Fruit fly (Drosophila melanogaster) whole organism, prepupa: ENCODE measurements around the gene lectin-24Db.

Source experiments
- CG10669 ChIP-seq: fragments of 200-800 bp; sonication (Bioruptor generic); optimal IDR thresholded peaks from 3 replicates; lab custom pipeline; 2018; ENCODE audit warnings: missing biosample characterization, mild to moderate bottlenecking, missing genetic modification characterization, moderate library complexity
- CG11902 ChIP-seq: fragments of 200-800 bp; sonication (Bioruptor generic); optimal IDR thresholded peaks from 3 replicates; lab custom pipeline; 2016; ENCODE audit warnings: missing biosample characterization, missing genetic modification characterization
- CG3919 ChIP-seq: fragments of 200-800 bp; sonication (Bioruptor generic); optimal IDR thresholded peaks from 3 replicates; lab custom pipeline; 2016; ENCODE audit warnings: missing biosample characterization, missing genetic modification characterization
- CG6808 ChIP-seq: fragments of 200-800 bp; sonication (Bioruptor generic); optimal IDR thresholded peaks from 3 replicates; lab custom pipeline; 2017; ENCODE audit warnings: missing biosample characterization, missing genetic modification characterization, mild to moderate bottlenecking, moderate library complexity, missing genetic modification reagents
- CG8632 ChIP-seq: fragments of 200-800 bp; sonication (Bioruptor generic); optimal IDR thresholded peaks from 3 replicates; lab custom pipeline; 2016; ENCODE audit warnings: missing biosample characterization, missing genetic modification characterization
- Hr4 ChIP-seq: fragments of 200-800 bp; sonication (Bioruptor generic); optimal IDR thresholded peaks from 3 replicates; lab custom pipeline; 2016; ENCODE audit warnings: missing biosample characterization, missing genetic modification characterization
- Met ChIP-seq: fragments of 200-800 bp; sonication (Bioruptor generic); optimal IDR thresholded peaks from 3 replicates; lab custom pipeline; 2016; ENCODE audit warnings: missing biosample characterization, missing genetic modification characterization
- OdsH ChIP-seq: fragments of 200-800 bp; sonication (Bioruptor generic); optimal IDR thresholded peaks from 3 replicates; lab custom pipeline; 2016; ENCODE audit warnings: missing biosample characterization, missing genetic modification characterization
- Sox102F ChIP-seq: fragments of 200-800 bp; sonication (Bioruptor generic); optimal IDR thresholded peaks from 2 replicates; lab custom pipeline; 2016; ENCODE audit warnings: missing biosample characterization, mild to moderate bottlenecking, missing genetic modification characterization
- fd59A ChIP-seq: fragments of 200-800 bp; sonication (Bioruptor generic); optimal IDR thresholded peaks from 2 replicates; lab custom pipeline; 2017; ENCODE audit warnings: missing biosample characterization, mild to moderate bottlenecking, missing genetic modification characterization, missing genetic modification reagents
- lz ChIP-seq: fragments of 200-800 bp; sonication (Bioruptor generic); optimal IDR thresholded peaks from 3 replicates; lab custom pipeline; 2016; ENCODE audit warnings: missing biosample characterization, missing genetic modification characterization
- svp ChIP-seq: fragments of 200-800 bp; sonication (Bioruptor generic); peaks from one replicate; lab custom pipeline; 2016; ENCODE audit warnings: missing biosample characterization, missing genetic modification characterization
- topi ChIP-seq: fragments of 200-800 bp; sonication (Bioruptor generic); optimal IDR thresholded peaks from 3 replicates; lab custom pipeline; 2016; ENCODE audit warnings: missing biosample characterization, missing genetic modification characterization

DNA sequence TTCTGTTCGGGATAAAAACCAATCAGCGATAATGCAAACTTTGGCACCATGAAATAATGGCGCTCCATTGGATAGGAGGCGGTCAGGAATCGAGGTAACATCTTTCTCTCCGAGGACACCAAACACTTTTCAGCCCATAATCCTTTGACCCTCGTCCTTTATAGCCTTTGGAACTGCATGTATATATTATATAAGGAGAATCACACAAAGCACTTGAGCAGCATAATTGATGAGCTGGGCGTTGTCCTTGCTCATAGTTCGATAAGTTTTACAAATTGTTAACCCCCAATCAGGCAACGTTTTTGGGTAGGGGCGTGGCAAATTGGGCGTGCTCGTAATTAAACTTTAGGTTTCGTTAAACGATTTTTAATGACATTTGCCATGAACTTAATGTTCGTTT lies 21.9 kb upstream of the lectin-24Db start, which contains the start of gene Or24a:
- TF ChIP-seq CG8632 (no peak), lz (no peak), OdsH (GFP tag; lab: Kevin White, UChicago) (no peak), CG11902 (GFP tag; lab: Kevin White, UChicago) (no peak), fd59A (GFP tag; lab: Kevin White, UChicago) (no peak), svp (GFP tag; lab: Kevin White, UChicago) (no peak), CG3919 (GFP tag; lab: Kevin White, UChicago) (no peak), CG6808 (GFP tag; lab: Kevin White, UChicago) (no peak), Hr4 (GFP tag; lab: Kevin White, UChicago) (no peak), CG10669 (GFP tag; lab: Kevin White, UChicago) (no peak), Sox102F (GFP tag; lab: Kevin White, UChicago) (no peak), topi (no peak), Met (no peak)
